Worm (Caenorhabditis elegans) whole organism, midembryonic: ENCODE results near the gene pgph-1.

Experiments used
- cog-1 ChIP-seq: sonication (generic microtip); optimal IDR thresholded peaks from 2 replicates; lab custom pipeline; 2016; ENCODE audit warnings: missing genetic modification characterization, missing compliant biosample characterization
- flt-1 ChIP-seq: fragments of 200-800 bp; sonication (Bioruptor generic); IDR thresholded peaks from 2 replicates; pipeline ENCODE4 v1.3.6; 2022; ENCODE audit warnings: missing genetic modification characterization, missing compliant biosample characterization
- klf-2 ChIP-seq: fragments of 200-800 bp; sonication (Bioruptor generic); conservative IDR thresholded peaks from 2 replicates; pipeline ENCODE4 v1.3.6; 2022; ENCODE audit warnings: missing genetic modification reagents, missing genetic modification characterization, missing compliant biosample characterization
- med-1 ChIP-seq: sonication (generic microtip); optimal IDR thresholded peaks from 2 replicates; lab custom pipeline; 2017; ENCODE audit warnings: missing genetic modification characterization, mild to moderate bottlenecking, missing compliant biosample characterization, antibody characterized with exemption, missing genetic modification reagents; ENCODE audit not compliant: insufficient read depth
- ref-1 ChIP-seq: fragments of 200-800 bp; sonication (Bioruptor generic); conservative IDR thresholded peaks from 2 replicates; pipeline ENCODE4 v1.3.6; 2022; ENCODE audit warnings: missing genetic modification reagents, missing genetic modification characterization, missing compliant biosample characterization
- ztf-23 ChIP-seq: fragments of 200-800 bp; sonication (Bioruptor generic); IDR thresholded peaks from 2 replicates; pipeline ENCODE4 v1.3.6; 2022; ENCODE audit warnings: missing genetic modification reagents, missing genetic modification characterization, missing compliant biosample characterization
- ztf-29 ChIP-seq: fragments of 200-800 bp; sonication (Bioruptor generic); IDR thresholded peaks from 2 replicates; pipeline ENCODE4 v1.3.6; 2022; ENCODE audit warnings: missing genetic modification reagents, missing genetic modification characterization, missing compliant biosample characterization

DNA sequence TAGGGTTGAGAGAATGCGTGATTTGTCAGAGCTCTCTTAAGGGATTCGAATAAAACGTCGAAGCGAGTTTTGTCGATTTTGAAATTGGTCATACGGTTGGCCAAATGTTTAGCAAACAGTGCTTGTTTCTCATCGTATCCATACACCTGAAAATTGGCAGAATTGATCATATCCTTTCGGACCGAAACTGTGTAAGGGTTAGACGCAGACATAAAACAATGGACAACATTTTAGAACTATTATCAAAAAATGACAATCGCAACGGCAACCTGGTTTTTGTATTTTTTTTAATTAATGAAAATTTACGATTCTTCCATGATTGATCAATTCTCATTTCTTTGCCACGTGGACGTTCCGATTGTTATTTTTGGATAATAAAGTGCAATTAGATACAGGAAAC is 20.8 kb upstream of the pgph-1 start:
- TF ChIP-seq med-1 (GFP tag; lab: Kevin White, UChicago) (no peak), ztf-23 (GFP tag; lab: Robert Waterston, UW) (no peak), flt-1 (GFP tag; lab: Robert Waterston, UW) (no peak), ref-1 (GFP tag; lab: Robert Waterston, UW) (no peak), klf-2 (no peak), cog-1 (tag; lab: Kevin White, UChicago) (no peak), ztf-29 (GFP tag; lab: Robert Waterston, UW) (no peak)
